Worm (Caenorhabditis elegans): ENCODE data around the gene Y45G12B.3.
A peak's percentile ranks its signal among the peaks of the same experiment; 100 is the strongest.

The Y45G12B.3 gene

ce11 chrV:2638545-2638944 lies 57.5 kb downstream of the Y45G12B.3 start, which contains the start of gene W02H5.19 (continued):
- TF ChIP-seq unc-42 (tag; optimal IDR thresholded peaks at IDR 0.05), result peak; percentile 46
- TF ChIP-seq syd-9 (tag; optimal IDR thresholded peaks at IDR 0.05), result no peak
- TF ChIP-seq fkh-6 (tag; optimal IDR thresholded peaks at IDR 0.05), result peak; percentile 11
- no peak for TF ChIP-seq pros-1 (tag; optimal IDR thresholded peaks at IDR 0.05)
- TF ChIP-seq ceh-18 (tag; optimal IDR thresholded peaks at IDR 0.05), result peak; percentile 40
- TF ChIP-seq npax-4 (tag; optimal IDR thresholded peaks at IDR 0.05), result no peak
- no peak for TF ChIP-seq ceh-19 (GFP tag; optimal IDR thresholded peaks at IDR 0.05)
- TF ChIP-seq hlh-6 (tag; optimal IDR thresholded peaks at IDR 0.05), result no peak
- no peak for TF ChIP-seq lin-11 (tag; optimal IDR thresholded peaks at IDR 0.05)
- peak; percentile 42 for TF ChIP-seq ref-2 (tag; optimal IDR thresholded peaks at IDR 0.05)
- TF ChIP-seq F13H6.1 (tag; optimal IDR thresholded peaks at IDR 0.05), result peak; percentile 54
- TF ChIP-seq elt-4 (tag; optimal IDR thresholded peaks at IDR 0.05), result no peak
- peak; percentile 96 for TF ChIP-seq C08G9.2 (tag; optimal IDR thresholded peaks at IDR 0.05)
- TF ChIP-seq mec-3 (tag; optimal IDR thresholded peaks at IDR 0.05; ENCODE audit: borderline replicate concordance), result peak; percentile 86
- TF ChIP-seq ama-1 (optimal IDR thresholded peaks at IDR 0.05), result no peak
- TF ChIP-seq nhr-11 (tag; optimal IDR thresholded peaks at IDR 0.05), result no peak
- peak; percentile 95 for TF ChIP-seq ets-4 (tag; optimal IDR thresholded peaks at IDR 0.05)
- peak; percentile 84 for TF ChIP-seq zip-5 (tag; optimal IDR thresholded peaks at IDR 0.05)
- TF ChIP-seq nfya-1 (tag; optimal IDR thresholded peaks at IDR 0.05), result peak; percentile 29
